Fruit fly (Drosophila melanogaster) whole organism, prepupa: ENCODE data around the gene Takl2.

ENCODE experiments used
- Blimp-1 ChIP-seq: fragments of 200-800 bp; sonication (Bioruptor generic); optimal IDR thresholded peaks from 3 replicates; lab custom pipeline; 2017; ENCODE audit warnings: missing biosample characterization, missing genetic modification characterization, mild to moderate bottlenecking, moderate library complexity, missing genetic modification reagents
- CG10631 ChIP-seq: fragments of 200-800 bp; sonication (Bioruptor generic); optimal IDR thresholded peaks from 2 replicates; lab custom pipeline; 2016; ENCODE audit warnings: missing biosample characterization, missing genetic modification characterization
- CG10669 ChIP-seq: fragments of 200-800 bp; sonication (Bioruptor generic); optimal IDR thresholded peaks from 3 replicates; lab custom pipeline; 2018; ENCODE audit warnings: missing biosample characterization, mild to moderate bottlenecking, missing genetic modification characterization, moderate library complexity
- CG11762 ChIP-seq: fragments of 200-800 bp; sonication (Bioruptor generic); optimal IDR thresholded peaks from 3 replicates; lab custom pipeline; 2016; ENCODE audit warnings: missing biosample characterization, missing genetic modification characterization; ENCODE audit not compliant: insufficient read depth
- CG1621 ChIP-seq: fragments of 200-800 bp; sonication (Bioruptor generic); optimal IDR thresholded peaks from 3 replicates; lab custom pipeline; 2018; ENCODE audit warnings: missing biosample characterization, mild to moderate bottlenecking, missing genetic modification characterization
- CG16779 ChIP-seq: fragments of 200-800 bp; sonication (Bioruptor generic); optimal IDR thresholded peaks from 3 replicates; lab custom pipeline; 2017; ENCODE audit warnings: missing biosample characterization, mild to moderate bottlenecking, missing genetic modification characterization
- CG3032 ChIP-seq: fragments of 200-800 bp; optimal IDR thresholded peaks from 2 replicates; lab custom pipeline; 2019; ENCODE audit warnings: missing biosample characterization, mild to moderate bottlenecking, missing genetic modification characterization, moderate library complexity
- CG31627 ChIP-seq: fragments of 200-800 bp; sonication (Bioruptor generic); optimal IDR thresholded peaks from 3 replicates; lab custom pipeline; 2016; ENCODE audit warnings: missing biosample characterization, missing genetic modification characterization
- CG32006 ChIP-seq: fragments of 200-800 bp; sonication (Bioruptor generic); optimal IDR thresholded peaks from 3 replicates; lab custom pipeline; 2017; ENCODE audit warnings: missing biosample characterization, mild to moderate bottlenecking, missing genetic modification characterization
- CG34406 ChIP-seq: fragments of 200-800 bp; sonication (Bioruptor generic); optimal IDR thresholded peaks from 3 replicates; lab custom pipeline; 2016; ENCODE audit warnings: missing biosample characterization, missing genetic modification characterization
- CG4318 ChIP-seq: fragments of 200-800 bp; sonication (Bioruptor generic); optimal IDR thresholded peaks from 3 replicates; lab custom pipeline; 2017; ENCODE audit warnings: missing biosample characterization, mild to moderate bottlenecking, missing genetic modification characterization
- CG6276 ChIP-seq: fragments of 200-800 bp; sonication (Bioruptor generic); optimal IDR thresholded peaks from 2 replicates; lab custom pipeline; 2017; ENCODE audit warnings: missing biosample characterization, mild to moderate bottlenecking, missing genetic modification characterization
- CG6792 ChIP-seq: fragments of 200-800 bp; sonication (Bioruptor generic); optimal IDR thresholded peaks from 3 replicates; lab custom pipeline; 2016; ENCODE audit warnings: missing biosample characterization, missing genetic modification characterization
- CG6854 ChIP-seq: fragments of 200-800 bp; sonication (Bioruptor generic); optimal IDR thresholded peaks from 2 replicates; lab custom pipeline; 2017; ENCODE audit warnings: missing biosample characterization, mild to moderate bottlenecking, missing genetic modification characterization
- CG8119 ChIP-seq: fragments of 200-800 bp; sonication (Bioruptor generic); IDR thresholded peaks from 3 replicates; pipeline ENCODE4 v1.3.6; 2022; ENCODE audit warnings: missing biosample characterization, missing genetic modification characterization
- CG8319 ChIP-seq: fragments of 200-800 bp; sonication (Bioruptor generic); optimal IDR thresholded peaks from 3 replicates; lab custom pipeline; 2016; ENCODE audit warnings: missing biosample characterization, missing genetic modification characterization
- CG9139 ChIP-seq: fragments of 200-800 bp; sonication (Bioruptor generic); optimal IDR thresholded peaks from 3 replicates; lab custom pipeline; 2017; ENCODE audit warnings: missing biosample characterization, mild to moderate bottlenecking, missing genetic modification characterization
- Eip75B ChIP-seq: fragments of 200-800 bp; sonication (Bioruptor generic); optimal IDR thresholded peaks from 3 replicates; lab custom pipeline; 2016; ENCODE audit warnings: missing biosample characterization, missing genetic modification characterization
- Eip93F ChIP-seq: fragments of 200-800 bp; sonication (Bioruptor generic); optimal IDR thresholded peaks from 2 replicates; lab custom pipeline; 2016; ENCODE audit warnings: missing biosample characterization, mild to moderate bottlenecking, missing genetic modification characterization
- Ets21C ChIP-seq: fragments of 200-800 bp; sonication (Bioruptor generic); optimal IDR thresholded peaks from 3 replicates; lab custom pipeline; 2016; ENCODE audit warnings: missing biosample characterization, missing genetic modification characterization
- Ets96B ChIP-seq: fragments of 200-800 bp; optimal IDR thresholded peaks from 2 replicates; lab custom pipeline; 2019; ENCODE audit warnings: missing biosample characterization, mild to moderate bottlenecking, missing genetic modification characterization, moderate library complexity
- Gug ChIP-seq: fragments of 200-800 bp; sonication (Bioruptor generic); IDR thresholded peaks from 2 replicates; pipeline ENCODE4 v1.3.6; 2022; ENCODE audit warnings: missing biosample characterization, missing genetic modification characterization
- Hr38 ChIP-seq: sonication (Bioruptor generic); optimal IDR thresholded peaks from 2 replicates; lab custom pipeline; 2016; ENCODE audit warnings: missing biosample characterization, missing genetic modification characterization
- Hr39 ChIP-seq: fragments of 200-800 bp; sonication (Bioruptor generic); optimal IDR thresholded peaks from 2 replicates; lab custom pipeline; 2016; ENCODE audit warnings: missing biosample characterization, missing genetic modification characterization
- Hr4 ChIP-seq: fragments of 200-800 bp; sonication (Bioruptor generic); optimal IDR thresholded peaks from 3 replicates; lab custom pipeline; 2016; ENCODE audit warnings: missing biosample characterization, missing genetic modification characterization
- Lpt ChIP-seq: fragments of 200-800 bp; sonication (Bioruptor generic); optimal IDR thresholded peaks from 3 replicates; lab custom pipeline; 2016; ENCODE audit warnings: missing biosample characterization, missing genetic modification characterization
- Met ChIP-seq: fragments of 200-800 bp; sonication (Bioruptor generic); optimal IDR thresholded peaks from 3 replicates; lab custom pipeline; 2016; ENCODE audit warnings: missing biosample characterization, missing genetic modification characterization
- OdsH ChIP-seq: fragments of 200-800 bp; sonication (Bioruptor generic); optimal IDR thresholded peaks from 3 replicates; lab custom pipeline; 2016; ENCODE audit warnings: missing biosample characterization, missing genetic modification characterization
- Smox ChIP-seq: fragments of 200-800 bp; sonication (Bioruptor generic); optimal IDR thresholded peaks from 3 replicates; lab custom pipeline; 2016; ENCODE audit warnings: missing biosample characterization, missing genetic modification characterization
- Sox102F ChIP-seq: fragments of 200-800 bp; sonication (Bioruptor generic); optimal IDR thresholded peaks from 2 replicates; lab custom pipeline; 2016; ENCODE audit warnings: missing biosample characterization, mild to moderate bottlenecking, missing genetic modification characterization
- Sox14 ChIP-seq: fragments of 200-800 bp; sonication (Bioruptor generic); optimal IDR thresholded peaks from 3 replicates; lab custom pipeline; 2016; ENCODE audit warnings: missing biosample characterization, missing genetic modification characterization
- Sox15 ChIP-seq: fragments of 200-800 bp; sonication (Bioruptor generic); optimal IDR thresholded peaks from 3 replicates; lab custom pipeline; 2016; ENCODE audit warnings: missing biosample characterization, missing genetic modification characterization
- achi ChIP-seq: fragments of 200-800 bp; sonication (Bioruptor generic); optimal IDR thresholded peaks from 3 replicates; lab custom pipeline; 2016; ENCODE audit warnings: missing biosample characterization, missing genetic modification characterization
- acj6 ChIP-seq: fragments of 200-800 bp; sonication (Bioruptor generic); optimal IDR thresholded peaks from 3 replicates; lab custom pipeline; 2016; ENCODE audit warnings: missing biosample characterization, missing genetic modification characterization
- dac ChIP-seq: fragments of 200-800 bp; sonication (Bioruptor generic); optimal IDR thresholded peaks from 2 replicates; lab custom pipeline; 2017; ENCODE audit warnings: missing biosample characterization, mild to moderate bottlenecking, missing genetic modification characterization
- dsx ChIP-seq: fragments of 200-800 bp; optimal IDR thresholded peaks from 3 replicates; lab custom pipeline; 2019; ENCODE audit warnings: missing biosample characterization, mild to moderate bottlenecking, missing genetic modification characterization, moderate library complexity; ENCODE audit not compliant: poor library complexity, severe bottlenecking
- esn ChIP-seq: fragments of 200-800 bp; sonication (Bioruptor generic); optimal IDR thresholded peaks from 2 replicates; lab custom pipeline; 2016; ENCODE audit warnings: missing biosample characterization, mild to moderate bottlenecking, missing genetic modification characterization, moderate library complexity
- fkh ChIP-seq: fragments of 200-800 bp; sonication (Bioruptor generic); optimal IDR thresholded peaks from 3 replicates; lab custom pipeline; 2017; ENCODE audit warnings: missing biosample characterization, mild to moderate bottlenecking, missing genetic modification characterization, moderate library complexity
- net ChIP-seq: fragments of 200-800 bp; sonication (Bioruptor generic); optimal IDR thresholded peaks from 3 replicates; lab custom pipeline; 2016; ENCODE audit warnings: missing biosample characterization, missing genetic modification characterization
- pdm3 ChIP-seq: fragments of 200-800 bp; sonication (Bioruptor generic); optimal IDR thresholded peaks from 3 replicates; lab custom pipeline; 2016; ENCODE audit warnings: missing biosample characterization, missing genetic modification characterization
- salr ChIP-seq, 2 experiments: fragments of 200-800 bp; sonication (Bioruptor generic); optimal IDR thresholded peaks; 3 replicates each; lab custom pipeline; 2016 to 2018; ENCODE audit warnings: missing biosample characterization in 2 of 2, missing genetic modification characterization in 2 of 2, mild to moderate bottlenecking in 1 of 2
- spab ChIP-seq: fragments of 200-800 bp; sonication (Bioruptor generic); optimal IDR thresholded peaks from 2 replicates; lab custom pipeline; 2017; ENCODE audit warnings: missing biosample characterization, mild to moderate bottlenecking, missing genetic modification characterization, missing genetic modification reagents
- ss ChIP-seq, 2 experiments: fragments of 200-800 bp; sonication (Bioruptor generic); optimal IDR thresholded peaks; 2 replicates in 1 of 2; 3 replicates in 1 of 2; lab custom pipeline; 2017 to 2018; ENCODE audit warnings: mild to moderate bottlenecking in 2 of 2, missing biosample characterization in 2 of 2, missing genetic modification characterization in 2 of 2, moderate library complexity in 1 of 2
- svp ChIP-seq: fragments of 200-800 bp; sonication (Bioruptor generic); peaks from one replicate; lab custom pipeline; 2016; ENCODE audit warnings: missing biosample characterization, missing genetic modification characterization
- vri ChIP-seq: fragments of 200-800 bp; sonication (Bioruptor generic); optimal IDR thresholded peaks from 3 replicates; lab custom pipeline; 2016; ENCODE audit warnings: missing biosample characterization, mild to moderate bottlenecking, missing genetic modification characterization

Gene Takl2

DNA sequence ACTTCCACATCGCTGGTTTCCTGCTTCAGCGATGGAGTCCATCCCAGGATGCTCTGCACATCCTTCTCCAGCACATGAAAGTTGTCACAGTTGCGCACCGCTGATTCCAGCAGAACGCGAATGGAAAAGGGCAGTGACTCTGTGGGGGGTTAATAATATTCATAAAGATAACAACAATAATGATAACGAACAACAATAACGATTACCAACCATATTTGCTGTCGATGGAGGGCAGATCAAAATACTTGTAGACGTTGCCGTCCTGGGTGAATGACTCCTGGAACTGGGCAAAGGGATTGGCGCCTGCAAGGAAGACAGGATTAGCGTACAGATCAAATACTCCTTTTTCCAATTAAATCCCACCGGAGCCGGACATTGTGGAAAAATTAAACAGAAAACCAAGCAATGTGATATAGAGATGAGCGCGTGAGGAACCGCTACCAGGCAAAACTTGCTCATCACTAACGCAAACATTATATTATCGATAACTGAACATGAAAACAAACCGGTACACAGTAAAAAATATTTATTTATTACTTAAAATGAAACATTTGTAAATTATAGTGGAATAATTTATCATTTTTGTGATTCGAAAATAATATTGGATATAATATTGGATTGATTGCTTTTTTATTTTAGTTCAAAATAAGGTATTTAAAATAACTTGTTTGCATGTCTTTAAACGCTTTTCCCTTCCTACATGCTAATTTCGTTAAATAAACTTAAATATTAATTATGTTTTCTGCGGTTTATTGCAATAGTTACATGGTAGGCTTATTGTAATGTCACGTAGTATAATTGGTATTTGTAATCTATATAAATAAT lies 9.3 kb downstream of the Takl2 start, which contains the start of gene Irp-1A (continued):
- TF ChIP-seq Hr4, result peak; percentile 54
- peak; percentile 33 for TF ChIP-seq Hr39 (GFP tag; lab: Kevin White, UChicago)
- peak; percentile 73 for TF ChIP-seq esn (GFP tag; lab: Kevin White, UChicago)
- TF ChIP-seq CG32006 (GFP tag; lab: Kevin White, UChicago), result peak; percentile 62
- peak; percentile 46 for TF ChIP-seq CG10669 (GFP tag; lab: Kevin White, UChicago)
- TF ChIP-seq CG4318 (GFP tag; lab: Kevin White, UChicago), result no peak
- TF ChIP-seq CG11762 (GFP tag; lab: Kevin White, UChicago), result peak; percentile 47
- TF ChIP-seq Smox (GFP tag; lab: Kevin White, UChicago), result peak; percentile 62
- TF ChIP-seq CG16779, result no peak
- TF ChIP-seq CG8119 (GFP tag; lab: Robert Waterston, UW), result peak; percentile 80
- peak; percentile 78 for TF ChIP-seq dsx (GFP tag; lab: Kevin White, UChicago)
- no peak for TF ChIP-seq Blimp-1 (GFP tag; lab: Kevin White, UChicago)
- TF ChIP-seq CG6276, result peak; percentile 40
- TF ChIP-seq net (GFP tag; lab: Kevin White, UChicago), result peak; percentile 55
- peak in 1 of 2 experiments; percentile 24 for TF ChIP-seq salr (GFP tag; optimal IDR thresholded peaks at IDR 0.05; lab: Kevin White, UChicago)
- peak; percentile 71 for TF ChIP-seq OdsH (GFP tag; lab: Kevin White, UChicago)

DNA sequence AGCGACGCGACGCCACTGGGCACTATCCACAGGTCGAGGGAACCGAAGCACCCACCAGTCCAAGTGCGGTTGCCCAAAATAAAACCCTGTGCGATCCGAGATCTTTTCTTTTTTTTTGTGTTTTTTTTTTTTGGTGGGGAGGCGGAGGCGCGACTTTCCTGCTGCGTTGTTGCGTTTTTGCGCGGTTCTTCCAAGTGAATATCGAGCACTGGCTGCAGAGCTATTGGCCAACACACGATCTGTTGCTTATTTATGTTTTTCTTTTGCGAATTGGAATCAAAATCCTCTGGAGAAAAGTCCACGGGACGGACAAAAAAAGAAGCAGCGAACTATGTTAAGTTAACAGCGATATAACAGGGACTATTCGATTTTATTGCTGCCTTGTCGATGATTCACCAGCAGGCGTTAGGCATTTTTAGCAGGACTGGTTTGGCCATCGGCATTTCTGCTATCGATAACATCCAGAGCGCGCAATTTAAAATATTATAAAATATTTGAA lies 12.8 kb downstream of the Takl2 start, which contains the start of gene wge:
Gene wge (minus strand): TSS at position 343 of the 499 bp plus-strand sequence.
- TF ChIP-seq vri (GFP tag; lab: Kevin White, UChicago) (peak; percentile 37), OdsH (GFP tag; lab: Kevin White, UChicago) (no peak), spab (peak; percentile 87), CG9139 (GFP tag; lab: Kevin White, UChicago) (peak; percentile 90), Hr38 (no peak), Hr39 (GFP tag; lab: Kevin White, UChicago) (no peak), Sox102F (no peak), pdm3 (no peak), Eip75B (GFP tag; lab: Kevin White, UChicago) (no peak), svp (peak; percentile 28), Sox14 (GFP tag; lab: Kevin White, UChicago) (peak; percentile 32), CG10631 (GFP tag; lab: Kevin White, UChicago) (no peak), achi (GFP tag; lab: Kevin White, UChicago) (peak; percentile 47), Sox15 (no peak), CG1621 (tag; lab: Kevin White, UChicago) (peak; percentile 78), CG8319 (GFP tag; lab: Kevin White, UChicago) (peak; percentile 24), CG34406 (peak; percentile 46), CG6792 (GFP tag; lab: Kevin White, UChicago) (peak; percentile 22), Ets96B (tag; lab: Kevin White, UChicago) (peak; percentile 64), Gug (peak; percentile 69), CG4318 (GFP tag; lab: Kevin White, UChicago) (no peak), Lpt (GFP tag; lab: Kevin White, UChicago) (peak; percentile 65), CG3032 (tag; lab: Kevin White, UChicago) (peak; percentile 64), dsx (GFP tag; lab: Kevin White, UChicago) (peak; percentile 71), Hr4 (no peak), Met (GFP tag; lab: Kevin White, UChicago) (no peak), CG8119 (GFP tag; lab: Robert Waterston, UW) (peak; percentile 90), CG31627 (no peak), fkh (GFP tag; lab: Kevin White, UChicago) (no peak), ss (GFP tag; optimal IDR thresholded peaks at IDR 0.05; lab: Kevin White, UChicago) (peak; percentile 92 to 96), Eip93F (GFP tag; lab: Kevin White, UChicago) (peak; percentile 47), salr (GFP tag; optimal IDR thresholded peaks at IDR 0.05; lab: Kevin White, UChicago) (peak; percentile 44 to 85), acj6 (peak; percentile 22), CG32006 (GFP tag; lab: Kevin White, UChicago) (peak; percentile 77), CG6276 (peak; percentile 85), CG10669 (GFP tag; lab: Kevin White, UChicago) (peak; percentile 74), CG16779 (peak; percentile 84), Blimp-1 (GFP tag; lab: Kevin White, UChicago) (peak; percentile 11), Ets21C (GFP tag; lab: Kevin White, UChicago) (no peak), dac (peak; percentile 27), CG6854 (GFP tag; lab: Kevin White, UChicago) (peak; percentile 18)
